Worm (Caenorhabditis elegans): Measurements from ENCODE around the gene srg-47.

Gene srg-47

DNA sequence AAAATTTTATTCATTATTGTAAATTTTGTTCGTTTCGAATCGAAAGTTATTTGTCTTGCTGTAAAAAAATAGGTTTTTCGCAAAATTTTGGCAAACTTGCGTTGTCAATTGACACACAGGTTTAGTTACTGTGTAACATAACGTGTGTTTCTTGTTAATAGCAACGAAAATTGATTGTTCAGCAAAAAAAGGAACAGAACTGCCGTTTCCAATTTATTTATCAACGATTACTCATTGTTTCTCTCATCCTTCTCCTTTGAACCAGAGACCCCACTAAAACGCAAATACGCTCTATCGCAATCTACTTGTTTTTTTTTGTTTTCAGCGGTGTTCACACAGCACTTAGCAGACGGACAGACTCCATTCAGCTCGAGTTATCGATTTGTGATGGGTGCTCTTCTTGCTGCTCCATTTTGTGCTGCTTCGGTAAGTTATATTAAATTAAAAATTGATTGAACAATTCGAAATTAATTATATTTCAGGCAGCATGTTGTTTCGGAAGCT lies 41.6 kb upstream of the srg-47 start, which contains the start of gene R11H6.2 (continued):
- peak; percentile 3 for TF ChIP-seq pqm-1 (tag; optimal IDR thresholded peaks at IDR 0.05)
- TF ChIP-seq tag-97 (GFP tag; IDR thresholded peaks at IDR 0.05), result no peak
- TF ChIP-seq zag-1 (tag; optimal IDR thresholded peaks at IDR 0.05), result no peak
- no peak for TF ChIP-seq madf-5 (GFP tag; IDR thresholded peaks at IDR 0.05)
- no peak for TF ChIP-seq zip-2 (tag; optimal IDR thresholded peaks at IDR 0.05)
- TF ChIP-seq lin-15B (tag; optimal IDR thresholded peaks at IDR 0.05), result no peak
- no peak for TF ChIP-seq snpc-1.2 (GFP tag; IDR thresholded peaks at IDR 0.05)
- TF ChIP-seq nhr-76 (tag; optimal IDR thresholded peaks at IDR 0.05), result no peak
- TF ChIP-seq ceh-82 (tag; optimal IDR thresholded peaks at IDR 0.05), result no peak
- 0 out of 2 replicates have a peak, but pooled peaks have one; percentile 13 for TF ChIP-seq ctbp-1 (GFP tag; IDR thresholded peaks at IDR 0.05)
- no peak for TF ChIP-seq egl-27 (tag; optimal IDR thresholded peaks at IDR 0.05)
- TF ChIP-seq dmd-6 (GFP tag; IDR thresholded peaks at IDR 0.05), result no peak
- TF ChIP-seq hmg-1.1 (GFP tag; IDR thresholded peaks at IDR 0.05), result peak; percentile 54; the same call in 1 of the 2 replicates
- no peak for TF ChIP-seq attf-4 (tag; optimal IDR thresholded peaks at IDR 0.05)
- TF ChIP-seq nhr-10 (tag; optimal IDR thresholded peaks at IDR 0.05), result no peak
- TF ChIP-seq dmd-9 (GFP tag; IDR thresholded peaks at IDR 0.05), result no peak
- peak; percentile 1 for TF ChIP-seq rbr-2 (tag; optimal IDR thresholded peaks at IDR 0.05)
- TF ChIP-seq daf-16 (GFP tag; optimal IDR thresholded peaks at IDR 0.05), result no peak
- TF ChIP-seq daf-16 (tag; optimal IDR thresholded peaks at IDR 0.05), result no peak
- TF ChIP-seq nhr-102 (tag; optimal IDR thresholded peaks at IDR 0.05), result no peak
- TF ChIP-seq mes-2 (tag; optimal IDR thresholded peaks at IDR 0.05; ENCODE audit: poor library complexity, severe bottlenecking), result peak; percentile 71
- no peak for TF ChIP-seq duxl-1 (tag; optimal IDR thresholded peaks at IDR 0.05; ENCODE audit: poor library complexity)
- no peak for TF ChIP-seq nhr-48 (tag; optimal IDR thresholded peaks at IDR 0.05)
- no peak for TF ChIP-seq mxl-2 (GFP tag; conservative IDR thresholded peaks at IDR 0.05)
- no peak for TF ChIP-seq hif-1 (tag; optimal IDR thresholded peaks at IDR 0.05)

DNA sequence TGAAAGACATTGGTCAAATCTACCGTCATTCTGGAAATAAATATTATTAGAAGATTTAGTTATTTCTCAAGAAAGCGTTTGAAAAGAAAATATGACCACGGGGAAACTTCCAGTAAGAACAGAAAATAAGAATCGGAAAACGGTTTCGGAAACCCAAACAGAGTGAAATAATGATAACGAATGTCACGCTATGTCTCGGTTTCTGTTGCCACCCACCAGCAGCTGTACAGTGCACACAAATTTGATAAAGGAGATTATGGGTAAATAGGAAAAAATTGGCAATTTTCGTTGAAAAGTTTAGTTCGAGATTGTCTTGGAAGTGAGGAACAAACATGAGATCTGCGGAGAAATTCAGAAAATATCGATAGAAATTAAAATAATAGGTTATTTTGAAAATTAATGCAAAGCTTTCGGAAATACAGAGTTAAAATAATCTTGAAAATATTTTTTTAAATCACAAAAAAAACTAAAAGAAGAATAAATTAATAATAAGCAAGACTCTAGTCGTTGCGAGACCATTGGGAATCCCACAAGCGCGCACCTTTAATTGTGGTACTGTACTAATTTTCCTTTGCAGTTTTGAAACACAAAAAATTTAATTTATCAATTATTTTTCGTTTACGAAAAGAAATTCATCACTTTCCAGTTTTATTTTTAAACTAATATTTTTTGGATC lies 41.1 kb upstream of the srg-47 start, which contains the start of gene pes-9:
TSS of gene pes-9 (minus strand) at position 30 of the 676 bp plus-strand sequence.
- TF ChIP-seq dmd-6 (GFP tag; IDR thresholded peaks at IDR 0.05) (peak; percentile 11; the same call in 1 of the 2 replicates), spr-1 (tag; optimal IDR thresholded peaks at IDR 0.05) (no peak), dve-1 (tag; optimal IDR thresholded peaks at IDR 0.05; ENCODE audit: insufficient read depth) (peak; percentile 49), daf-12 (tag; optimal IDR thresholded peaks at IDR 0.05) (no peak), duxl-1 (tag; optimal IDR thresholded peaks at IDR 0.05; ENCODE audit: poor library complexity) (no peak), pqm-1 (tag; optimal IDR thresholded peaks at IDR 0.05) (peak; percentile 78), hlh-11 (tag; optimal IDR thresholded peaks at IDR 0.05) (peak; percentile 57), daf-16 (GFP tag; optimal IDR thresholded peaks at IDR 0.05) (no peak), daf-16 (tag; optimal IDR thresholded peaks at IDR 0.05) (peak; percentile 76), mes-2 (tag; optimal IDR thresholded peaks at IDR 0.05; ENCODE audit: poor library complexity, severe bottlenecking) (peak; percentile 25), ceh-20 (GFP tag; IDR thresholded peaks at IDR 0.05) (no peak), nhr-28 (tag; optimal IDR thresholded peaks at IDR 0.05) (peak; percentile 27)

DNA sequence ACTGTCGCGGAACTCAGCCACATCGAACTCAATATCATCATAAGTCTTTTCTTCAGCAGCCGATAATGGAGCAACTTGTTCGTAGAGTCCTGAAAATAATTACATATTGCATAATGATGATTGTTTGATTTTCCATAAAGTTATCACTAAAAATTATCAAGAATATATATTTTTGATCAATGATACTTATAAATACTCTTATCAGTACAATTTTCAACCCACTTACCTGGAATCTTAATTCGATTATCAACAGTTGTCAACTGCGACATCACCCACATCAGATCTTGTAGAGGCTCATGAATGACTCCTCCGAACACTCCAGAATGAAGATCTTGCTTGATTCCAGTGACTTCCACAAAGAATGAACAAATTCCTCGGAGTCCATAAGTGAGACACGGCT lies 39.9 kb upstream of the srg-47 start:
- TF ChIP-seq D1046.2 (GFP tag; IDR thresholded peaks at IDR 0.05) (no peak), unc-130 (GFP tag; optimal IDR thresholded peaks at IDR 0.05) (no peak), lin-1 (GFP tag; IDR thresholded peaks at IDR 0.05) (no peak), dve-1 (tag; optimal IDR thresholded peaks at IDR 0.05; ENCODE audit: insufficient read depth) (peak; percentile 36), daf-16 (GFP tag; optimal IDR thresholded peaks at IDR 0.05) (no peak), daf-16 (tag; optimal IDR thresholded peaks at IDR 0.05) (peak; percentile 66), dmd-6 (GFP tag; IDR thresholded peaks at IDR 0.05) (peak; percentile 35; the same call in 1 of the 2 replicates), pqm-1 (tag; optimal IDR thresholded peaks at IDR 0.05) (peak; percentile 5), dmd-8 (GFP tag; IDR thresholded peaks at IDR 0.05) (no peak), hlh-11 (tag; optimal IDR thresholded peaks at IDR 0.05) (peak; percentile 34)

Measured in whole organism, L4 larva.